Worm (Caenorhabditis elegans) whole organism, L2 larva: Measurements from ENCODE around the gene K04G11.3.

ENCODE experiments used
- C34F6.9 ChIP-seq: fragments of 150-350 bp; optimal IDR thresholded peaks from 2 replicates; lab custom pipeline; 2014; ENCODE audit warnings: missing biosample characterization, missing genetic modification characterization
- F13H6.1 ChIP-seq: sonication (generic microtip); optimal IDR thresholded peaks from 2 replicates; lab custom pipeline; 2016; ENCODE audit warnings: missing genetic modification characterization, missing compliant biosample characterization
- R02D3.7 ChIP-seq: fragments of 150-350 bp; optimal IDR thresholded peaks from 2 replicates; lab custom pipeline; 2014; ENCODE audit warnings: missing biosample characterization, missing genetic modification characterization
- Y55F3AM.14 ChIP-seq: fragments of 200-800 bp; sonication (Bioruptor generic); optimal IDR thresholded peaks from 2 replicates; lab custom pipeline; 2018; ENCODE audit warnings: mild to moderate bottlenecking, missing genetic modification characterization, missing compliant biosample characterization
- ZK546.5 ChIP-seq: sonication (generic microtip); optimal IDR thresholded peaks from 2 replicates; lab custom pipeline; 2017; ENCODE audit warnings: missing biosample characterization, missing genetic modification characterization
- alr-1 ChIP-seq: fragments of 150-350 bp; optimal IDR thresholded peaks from 2 replicates; lab custom pipeline; 2014; ENCODE audit warnings: missing biosample characterization, missing genetic modification characterization
- ama-1 ChIP-seq: fragments of 150-350 bp; optimal IDR thresholded peaks from 2 replicates; lab custom pipeline; 2018; ENCODE audit warnings: inconsistent platforms
- blmp-1 ChIP-seq: sonication (generic microtip); optimal IDR thresholded peaks from 2 replicates; lab custom pipeline; 2017; ENCODE audit warnings: missing genetic modification characterization, mild to moderate bottlenecking, missing compliant biosample characterization, antibody characterized with exemption, moderate library complexity; ENCODE audit not compliant: insufficient read depth
- ceh-82 ChIP-seq: fragments of 150-350 bp; optimal IDR thresholded peaks from 2 replicates; lab custom pipeline; 2014; ENCODE audit warnings: missing biosample characterization, missing genetic modification characterization
- crh-2 ChIP-seq: sonication (generic microtip); optimal IDR thresholded peaks from 2 replicates; lab custom pipeline; 2017; ENCODE audit warnings: missing biosample characterization, missing genetic modification characterization
- dmd-4 ChIP-seq: sonication (generic microtip); optimal IDR thresholded peaks from 2 replicates; lab custom pipeline; 2017; ENCODE audit warnings: missing biosample characterization, missing genetic modification characterization
- egl-27 ChIP-seq: sonication (generic microtip); optimal IDR thresholded peaks from 3 replicates; lab custom pipeline; 2017; ENCODE audit warnings: missing biosample characterization, missing genetic modification reagents, missing genetic modification characterization
- elt-1 ChIP-seq: fragments of 150-350 bp; optimal IDR thresholded peaks from 2 replicates; lab custom pipeline; 2014; ENCODE audit warnings: missing biosample characterization, missing genetic modification characterization
- elt-3 ChIP-seq: sonication (generic microtip); optimal IDR thresholded peaks from 2 replicates; lab custom pipeline; 2017; ENCODE audit warnings: missing biosample characterization, missing genetic modification characterization
- fos-1 ChIP-seq: fragments of 150-350 bp; optimal IDR thresholded peaks from 2 replicates; lab custom pipeline; 2014; ENCODE audit warnings: missing biosample characterization, missing genetic modification characterization
- gmeb-1 ChIP-seq: fragments of 150-350 bp; optimal IDR thresholded peaks from 2 replicates; lab custom pipeline; 2014; ENCODE audit warnings: missing biosample characterization, missing genetic modification characterization
- lin-11 ChIP-seq: fragments of 150-350 bp; sonication (generic microtip); optimal IDR thresholded peaks from 2 replicates; lab custom pipeline; 2014; ENCODE audit warnings: missing biosample characterization, missing genetic modification characterization, inconsistent platforms, mixed read lengths
- lin-13 ChIP-seq: fragments of 150-350 bp; optimal IDR thresholded peaks from 2 replicates; lab custom pipeline; 2014; ENCODE audit warnings: missing biosample characterization, missing genetic modification reagents, missing genetic modification characterization
- lin-39 ChIP-seq: fragments of 150-350 bp; optimal IDR thresholded peaks from 2 replicates; lab custom pipeline; 2014; ENCODE audit warnings: missing biosample characterization, missing genetic modification reagents, missing genetic modification characterization
- lsy-2 ChIP-seq, 2 experiments: fragments of 150-350 bp in 1 of 2; sonication (generic microtip) in 1 of 2; optimal IDR thresholded peaks; 2 replicates each; lab custom pipeline; 2014 to 2017; ENCODE audit warnings: missing biosample characterization in 2 of 2, missing genetic modification characterization in 2 of 2
- nhr-10 ChIP-seq: sonication (generic microtip); optimal IDR thresholded peaks from 2 replicates; lab custom pipeline; 2017; ENCODE audit warnings: missing biosample characterization, missing genetic modification characterization
- nhr-11 ChIP-seq: fragments of 150-350 bp; optimal IDR thresholded peaks from 2 replicates; lab custom pipeline; 2014; ENCODE audit warnings: missing biosample characterization, missing genetic modification characterization
- nhr-129 ChIP-seq: fragments of 150-350 bp; optimal IDR thresholded peaks from 2 replicates; lab custom pipeline; 2014; ENCODE audit warnings: missing biosample characterization, missing genetic modification characterization
- nhr-23 ChIP-seq: fragments of 150-350 bp; optimal IDR thresholded peaks from 2 replicates; lab custom pipeline; 2014; ENCODE audit warnings: missing biosample characterization, missing genetic modification reagents, missing genetic modification characterization
- nhr-237 ChIP-seq: fragments of 150-350 bp; optimal IDR thresholded peaks from 2 replicates; lab custom pipeline; 2014; ENCODE audit warnings: missing biosample characterization, missing genetic modification characterization
- nhr-25 ChIP-seq: fragments of 150-350 bp; sonication (generic microtip); optimal IDR thresholded peaks from 3 replicates; lab custom pipeline; 2014; ENCODE audit warnings: missing biosample characterization, missing genetic modification characterization
- nhr-6 ChIP-seq: fragments of 150-350 bp; optimal IDR thresholded peaks from 2 replicates; lab custom pipeline; 2014; ENCODE audit warnings: missing biosample characterization, missing genetic modification characterization
- peb-1 ChIP-seq: fragments of 150-350 bp; optimal IDR thresholded peaks from 2 replicates; lab custom pipeline; 2014; ENCODE audit warnings: missing biosample characterization, missing genetic modification characterization
- sma-3 ChIP-seq: sonication (generic microtip); optimal IDR thresholded peaks from 2 replicates; lab custom pipeline; 2016; ENCODE audit warnings: missing genetic modification reagents, missing genetic modification characterization, missing compliant biosample characterization
- sma-9 ChIP-seq, 2 experiments: fragments of 150-350 bp in 1 of 2; sonication (generic microtip) in 1 of 2; optimal IDR thresholded peaks; 2 replicates each; lab custom pipeline; 2014 to 2016; ENCODE audit warnings: missing genetic modification characterization in 2 of 2, mild to moderate bottlenecking in 1 of 2, missing biosample characterization in 1 of 2, missing compliant biosample characterization in 1 of 2, missing genetic modification reagents in 1 of 2, moderate library complexity in 1 of 2
- snpc-4 ChIP-seq: fragments of 150-350 bp; optimal IDR thresholded peaks from 2 replicates; lab custom pipeline; 2014; ENCODE audit warnings: missing biosample characterization, missing genetic modification characterization
- unc-55 ChIP-seq: fragments of 150-350 bp; sonication (generic microtip); optimal IDR thresholded peaks from 3 replicates; lab custom pipeline; 2014; ENCODE audit warnings: missing biosample characterization, missing genetic modification reagents, missing genetic modification characterization
- ztf-4 ChIP-seq: fragments of 150-350 bp; optimal IDR thresholded peaks from 2 replicates; lab custom pipeline; 2014; ENCODE audit warnings: missing biosample characterization, missing genetic modification characterization

K04G11.3 gene

ce11 chrX:14349690-14350168 is 2.3 kb upstream of the K04G11.3 start, which contains the start of gene wdr-5.2 (continued):
- TF ChIP-seq fos-1 (no peak), R02D3.7 (tag; lab: Kevin White, UChicago) (no peak), C34F6.9 (tag; lab: Kevin White, UChicago) (peak; percentile 53), ztf-4 (no peak), ZK546.5 (tag; lab: Kevin White, UChicago) (no peak), Y55F3AM.14 (GFP tag; lab: Kevin White, UChicago) (no peak), lin-13 (peak; percentile 10), nhr-23 (tag; lab: Kevin White, UChicago) (no peak), peb-1 (tag; lab: Kevin White, UChicago) (no peak), alr-1 (tag; lab: Kevin White, UChicago) (no peak), nhr-25 (tag; lab: Kevin White, UChicago) (no peak)
- TF ChIP-seq, all 48 proteins: peak for 5

- no peak for TF ChIP-seq blmp-1 (tag; lab: Kevin White, UChicago)
- TF ChIP-seq ama-1 (lab: Kevin White, UChicago) = no peak
- TF ChIP-seq nhr-10 = no peak
- TF ChIP-seq nhr-11 = no peak
- TF ChIP-seq lsy-2 (tag; optimal IDR thresholded peaks at IDR 0.05; lab: Kevin White, UChicago) = no peak
- no peak for TF ChIP-seq lin-13
- no peak for TF ChIP-seq lin-39
These were observed 7.1 kb downstream of the K04G11.3 start, which contains the start of gene sel-7 for ce11 chrX:14340381-14340780. TSS of gene sel-7 (minus strand) at chrX:14340481.

ce11 chrX:14339723-14340122 is 7.8 kb downstream of the K04G11.3 start:
- no peak for TF ChIP-seq elt-1 (tag; lab: Kevin White, UChicago)
- no peak for TF ChIP-seq snpc-4 (tag; lab: Kevin White, UChicago)
- no peak for TF ChIP-seq R02D3.7 (tag; lab: Kevin White, UChicago)
- TF ChIP-seq F13H6.1 (tag; lab: Kevin White, UChicago) = no peak
- TF ChIP-seq unc-55 (GFP tag; lab: Kevin White, UChicago) = no peak
- TF ChIP-seq ZK546.5 (tag; lab: Kevin White, UChicago) = no peak
- no peak for TF ChIP-seq nhr-11
- no peak for TF ChIP-seq elt-3
- TF ChIP-seq ztf-4 = no peak
- no peak for TF ChIP-seq gmeb-1 (tag; lab: Kevin White, UChicago)
- TF ChIP-seq nhr-237 (tag; lab: Kevin White, UChicago) = no peak
- no peak for TF ChIP-seq dmd-4 (tag; lab: Kevin White, UChicago)
- TF ChIP-seq, all 48 proteins: peak for 0

ce11 chrX:14338896-14339295 is 8.6 kb downstream of the K04G11.3 start:
- TF ChIP-seq lin-13 (no peak), ceh-82 (no peak), nhr-129 (no peak), snpc-4 (tag; lab: Kevin White, UChicago) (no peak), sma-3 (GFP tag; lab: Kevin White, UChicago) (no peak), dmd-4 (tag; lab: Kevin White, UChicago) (no peak), alr-1 (tag; lab: Kevin White, UChicago) (no peak), F13H6.1 (tag; lab: Kevin White, UChicago) (no peak), sma-9 (GFP tag; optimal IDR thresholded peaks at IDR 0.05; lab: Kevin White, UChicago) (no peak), sma-9 (tag; optimal IDR thresholded peaks at IDR 0.05; lab: Kevin White, UChicago) (no peak), crh-2 (tag; lab: Kevin White, UChicago) (no peak), ama-1 (lab: Kevin White, UChicago) (no peak), egl-27 (tag; lab: Kevin White, UChicago) (no peak)
- TF ChIP-seq, all 48 proteins: peak for 0

ce11 chrX:14335621-14336020 is 11.9 kb downstream of the K04G11.3 start:
- no peak for TF ChIP-seq elt-3
- no peak for TF ChIP-seq nhr-6 (tag; lab: Kevin White, UChicago)
- TF ChIP-seq nhr-23 (tag; lab: Kevin White, UChicago) = no peak
- TF ChIP-seq nhr-10 = no peak
- TF ChIP-seq lin-11 (tag; lab: Kevin White, UChicago) = no peak
- TF ChIP-seq, all 48 proteins: peak for 0
